Worm (Caenorhabditis elegans) whole organism, L3 larva: ENCODE data around the gene srx-130.

ENCODE experiments used
- R02D3.7 ChIP-seq: fragments of 150-350 bp; optimal IDR thresholded peaks from 2 replicates; lab custom pipeline; 2014; ENCODE audit warnings: missing biosample characterization, missing genetic modification characterization
- ZK546.5 ChIP-seq: sonication (generic microtip); optimal IDR thresholded peaks from 2 replicates; lab custom pipeline; 2017; ENCODE audit warnings: missing biosample characterization, missing genetic modification characterization
- aly-2 ChIP-seq: fragments of 150-350 bp; optimal IDR thresholded peaks from 2 replicates; lab custom pipeline; 2014; ENCODE audit warnings: missing biosample characterization, missing genetic modification characterization
- ama-1 ChIP-seq: fragments of 150-350 bp; optimal IDR thresholded peaks from 2 replicates; lab custom pipeline; 2018
- ceh-28 ChIP-seq: fragments of 150-350 bp; optimal IDR thresholded peaks from 2 replicates; lab custom pipeline; 2014; ENCODE audit warnings: missing biosample characterization, missing genetic modification reagents, missing genetic modification characterization
- ceh-82 ChIP-seq: fragments of 150-350 bp; optimal IDR thresholded peaks from 2 replicates; lab custom pipeline; 2014; ENCODE audit warnings: missing biosample characterization, missing genetic modification characterization
- ceh-9 ChIP-seq: sonication (generic microtip); optimal IDR thresholded peaks from 2 replicates; lab custom pipeline; 2018; ENCODE audit warnings: missing biosample characterization, missing genetic modification characterization
- daf-12 ChIP-seq: fragments of 150-350 bp; optimal IDR thresholded peaks from 2 replicates; lab custom pipeline; 2014; ENCODE audit warnings: missing biosample characterization, missing genetic modification reagents, missing genetic modification characterization
- egl-5 ChIP-seq: fragments of 150-350 bp; optimal IDR thresholded peaks from 2 replicates; lab custom pipeline; 2017; ENCODE audit warnings: missing biosample characterization, missing genetic modification reagents, missing genetic modification characterization, inconsistent platforms
- elt-2 ChIP-seq: sonication (generic microtip); optimal IDR thresholded peaks from 2 replicates; lab custom pipeline; 2016; ENCODE audit warnings: missing genetic modification reagents, mild to moderate bottlenecking, missing genetic modification characterization, missing compliant biosample characterization
- fkh-10 ChIP-seq: sonication (generic microtip); optimal IDR thresholded peaks from 2 replicates; lab custom pipeline; 2017; ENCODE audit warnings: missing biosample characterization, missing genetic modification reagents, missing genetic modification characterization
- fkh-2 ChIP-seq: fragments of 150-350 bp; optimal IDR thresholded peaks from 2 replicates; lab custom pipeline; 2014; ENCODE audit warnings: missing biosample characterization, missing genetic modification reagents, missing genetic modification characterization
- fos-1 ChIP-seq: fragments of 150-350 bp; optimal IDR thresholded peaks from 2 replicates; lab custom pipeline; 2014; ENCODE audit warnings: missing biosample characterization, missing genetic modification characterization
- jun-1 ChIP-seq: fragments of 150-350 bp; optimal IDR thresholded peaks from 2 replicates; lab custom pipeline; 2014; ENCODE audit warnings: missing biosample characterization, missing genetic modification reagents, missing genetic modification characterization
- lin-15B ChIP-seq: fragments of 150-350 bp; optimal IDR thresholded peaks from 2 replicates; lab custom pipeline; 2014; ENCODE audit warnings: missing biosample characterization, missing genetic modification characterization
- lin-39 ChIP-seq: fragments of 150-350 bp; optimal IDR thresholded peaks from 2 replicates; lab custom pipeline; 2018; ENCODE audit warnings: missing biosample characterization, missing genetic modification reagents, missing genetic modification characterization
- lsy-12 ChIP-seq: sonication (generic microtip); optimal IDR thresholded peaks from 2 replicates; lab custom pipeline; 2016; ENCODE audit warnings: mild to moderate bottlenecking, missing genetic modification characterization, missing compliant biosample characterization
- mdl-1 ChIP-seq: fragments of 150-350 bp; optimal IDR thresholded peaks from 2 replicates; lab custom pipeline; 2014; ENCODE audit warnings: missing biosample characterization, missing genetic modification characterization
- mml-1 ChIP-seq: fragments of 150-350 bp; sonication (generic microtip); optimal IDR thresholded peaks from 3 replicates; lab custom pipeline; 2014; ENCODE audit warnings: missing biosample characterization, missing genetic modification characterization
- nfya-1 ChIP-seq: sonication (generic microtip); optimal IDR thresholded peaks from 2 replicates; lab custom pipeline; 2017; ENCODE audit warnings: missing genetic modification characterization, mild to moderate bottlenecking, missing compliant biosample characterization, antibody characterized with exemption, moderate library complexity; ENCODE audit not compliant: insufficient read depth
- nhr-12 ChIP-seq: fragments of 150-350 bp; optimal IDR thresholded peaks from 2 replicates; lab custom pipeline; 2014; ENCODE audit warnings: missing biosample characterization, missing genetic modification characterization
- nhr-23 ChIP-seq: fragments of 150-350 bp; optimal IDR thresholded peaks from 2 replicates; lab custom pipeline; 2014; ENCODE audit warnings: missing biosample characterization, missing genetic modification reagents, missing genetic modification characterization
- nhr-237 ChIP-seq: fragments of 150-350 bp; optimal IDR thresholded peaks from 2 replicates; lab custom pipeline; 2014; ENCODE audit warnings: missing biosample characterization, missing genetic modification characterization
- nhr-25 ChIP-seq: sonication (generic microtip); optimal IDR thresholded peaks from 2 replicates; lab custom pipeline; 2017; ENCODE audit warnings: missing biosample characterization, missing genetic modification characterization
- nhr-28 ChIP-seq: fragments of 150-350 bp; optimal IDR thresholded peaks from 2 replicates; lab custom pipeline; 2014; ENCODE audit warnings: missing biosample characterization, missing genetic modification characterization
- nhr-43 ChIP-seq: sonication (generic microtip); optimal IDR thresholded peaks from 2 replicates; lab custom pipeline; 2016; ENCODE audit warnings: mild to moderate bottlenecking, missing genetic modification characterization, missing compliant biosample characterization; ENCODE audit not compliant: poor library complexity, severe bottlenecking
- nhr-67 ChIP-seq: fragments of 150-350 bp; optimal IDR thresholded peaks from 2 replicates; lab custom pipeline; 2014; ENCODE audit warnings: missing biosample characterization, missing genetic modification characterization
- nhr-76 ChIP-seq: fragments of 150-350 bp; sonication (generic microtip); optimal IDR thresholded peaks from 5 replicates; lab custom pipeline; 2014; ENCODE audit warnings: missing biosample characterization, missing genetic modification characterization
- nhr-77 ChIP-seq: fragments of 150-350 bp; optimal IDR thresholded peaks from 2 replicates; lab custom pipeline; 2014; ENCODE audit warnings: missing biosample characterization, missing genetic modification characterization
- pha-4 ChIP-seq: fragments of 150-350 bp; optimal IDR thresholded peaks from 2 replicates; lab custom pipeline; 2014; ENCODE audit warnings: missing biosample characterization, missing genetic modification reagents, missing genetic modification characterization
- pqm-1 ChIP-seq: fragments of 150-350 bp; optimal IDR thresholded peaks from 2 replicates; lab custom pipeline; 2017; ENCODE audit warnings: missing biosample characterization, missing genetic modification characterization, inconsistent platforms
- skn-1 ChIP-seq: fragments of 150-350 bp; optimal IDR thresholded peaks from 2 replicates; lab custom pipeline; 2014; ENCODE audit warnings: missing biosample characterization, missing genetic modification characterization
- snpc-4 ChIP-seq: fragments of 150-350 bp; optimal IDR thresholded peaks from 2 replicates; lab custom pipeline; 2014; ENCODE audit warnings: missing biosample characterization, missing genetic modification characterization
- tbx-2 ChIP-seq: sonication (generic microtip); optimal IDR thresholded peaks from 2 replicates; lab custom pipeline; 2016; ENCODE audit warnings: mild to moderate bottlenecking, missing genetic modification characterization, missing compliant biosample characterization
- unc-62 ChIP-seq: fragments of 150-350 bp; sonication (generic microtip); optimal IDR thresholded peaks from 4 replicates; lab custom pipeline; 2014; ENCODE audit warnings: missing biosample characterization, missing genetic modification reagents, missing genetic modification characterization
- zag-1 ChIP-seq: fragments of 150-350 bp; optimal IDR thresholded peaks from 2 replicates; lab custom pipeline; 2014; ENCODE audit warnings: missing biosample characterization, missing genetic modification characterization
- ztf-11 ChIP-seq: fragments of 150-350 bp; optimal IDR thresholded peaks from 2 replicates; lab custom pipeline; 2014; ENCODE audit warnings: missing biosample characterization, missing genetic modification characterization
- ztf-4 ChIP-seq: fragments of 150-350 bp; optimal IDR thresholded peaks from 2 replicates; lab custom pipeline; 2014; ENCODE audit warnings: missing biosample characterization, missing genetic modification characterization

The srx-130 gene

DNA sequence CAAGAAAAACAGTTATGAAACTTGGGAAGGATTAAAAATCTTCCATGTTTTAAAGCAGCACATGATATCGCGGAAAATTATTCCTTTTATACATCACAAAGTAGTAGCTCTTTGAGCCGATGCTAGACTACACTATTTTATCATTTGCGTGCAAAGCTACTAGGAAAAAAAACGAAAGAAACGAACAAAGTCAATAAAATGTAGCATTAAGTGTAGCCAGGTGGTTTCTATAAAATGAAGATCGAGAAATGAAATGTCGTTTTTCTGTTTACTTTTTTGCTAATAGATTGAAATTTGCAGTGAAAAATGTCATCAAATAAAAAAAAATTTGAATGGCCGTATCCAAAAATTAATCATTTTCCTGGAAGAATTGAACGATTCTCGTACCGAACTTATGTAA, 29.6 kb downstream of the srx-130 start, which contains the start of gene cpt-5:
Gene cpt-5 (plus strand): TSS at position 301 of the 400 bp plus-strand sequence.
- TF ChIP-seq nhr-23 (tag; lab: Kevin White, UChicago) (no peak), daf-12 (no peak), nhr-76 (tag; lab: Kevin White, UChicago) (no peak), elt-2 (no peak), ZK546.5 (tag; lab: Kevin White, UChicago) (no peak), nhr-237 (tag; lab: Kevin White, UChicago) (no peak), nhr-28 (tag; lab: Kevin White, UChicago) (no peak), skn-1 (tag; lab: Kevin White, UChicago) (no peak), lin-15B (tag; lab: Kevin White, UChicago) (no peak), mml-1 (no peak), fkh-10 (GFP tag; lab: Kevin White, UChicago) (no peak), nfya-1 (no peak), mdl-1 (no peak), nhr-67 (tag; lab: Kevin White, UChicago) (no peak), zag-1 (no peak), aly-2 (no peak)

DNA sequence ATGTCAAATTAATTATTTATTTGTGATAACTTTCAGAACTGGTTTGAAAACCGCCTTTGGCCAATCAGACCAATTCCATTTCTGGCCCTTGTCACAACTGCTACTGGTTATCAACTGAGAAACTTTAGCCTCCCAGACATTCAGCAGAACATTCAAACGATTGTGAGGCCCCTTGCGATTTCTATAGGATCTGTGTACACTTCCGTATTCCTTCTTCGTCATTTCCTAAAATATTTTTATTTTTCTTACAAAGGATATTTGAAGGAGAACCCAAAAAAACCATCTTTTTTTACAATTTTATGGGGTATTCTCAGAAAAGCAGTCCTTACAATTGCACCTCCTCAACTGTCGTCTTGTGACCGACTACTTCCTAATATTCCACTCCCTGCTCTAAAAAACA, 30.1 kb downstream of the srx-130 start:
- TF ChIP-seq jun-1 (tag; lab: Kevin White, UChicago) = no peak
- no peak for TF ChIP-seq nhr-77 (tag; lab: Kevin White, UChicago)
- TF ChIP-seq nhr-43 (tag; lab: Kevin White, UChicago) = no peak
- TF ChIP-seq ceh-28 = no peak
- no peak for TF ChIP-seq ama-1
- TF ChIP-seq fkh-10 (GFP tag; lab: Kevin White, UChicago) = no peak
- no peak for TF ChIP-seq ZK546.5 (tag; lab: Kevin White, UChicago)
- TF ChIP-seq tbx-2 (tag; lab: Kevin White, UChicago) = no peak
- TF ChIP-seq, all 47 proteins: peak for 0

DNA sequence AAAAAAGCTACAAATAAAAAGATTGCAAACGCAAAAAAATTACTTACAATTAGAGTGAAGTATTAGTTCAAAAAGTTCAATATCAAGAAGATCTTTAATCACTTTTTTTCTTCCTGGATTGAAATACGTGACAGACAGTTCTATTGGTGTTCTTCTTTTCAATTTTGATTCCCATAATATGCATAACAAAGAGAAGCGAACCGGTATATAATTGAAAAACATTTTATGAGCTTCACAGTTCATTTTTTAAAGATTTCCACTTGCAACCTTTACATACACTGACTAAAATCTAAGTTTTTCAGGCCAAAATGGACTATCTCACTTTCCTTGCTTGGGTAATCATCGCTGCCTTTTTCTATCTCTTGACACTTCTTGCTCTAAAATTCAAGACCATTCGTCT, 33.3 kb downstream of the srx-130 start, which contains the start of gene T22G5.1:
Gene T22G5.1 (plus strand): TSS at position 301 of the 400 bp plus-strand sequence.
- TF ChIP-seq ceh-82 = no peak
- no peak for TF ChIP-seq nhr-28 (tag; lab: Kevin White, UChicago)
- TF ChIP-seq fkh-2 (tag; lab: Kevin White, UChicago) = no peak
- TF ChIP-seq nhr-43 (tag; lab: Kevin White, UChicago) = no peak
- no peak for TF ChIP-seq nfya-1
- TF ChIP-seq lsy-12 (tag; lab: Kevin White, UChicago) = no peak
- no peak for TF ChIP-seq unc-62
- TF ChIP-seq nhr-12 (tag; lab: Kevin White, UChicago) = no peak
- TF ChIP-seq nhr-25 (tag; lab: Kevin White, UChicago) = no peak
- no peak for TF ChIP-seq lin-39 (tag; lab: Kevin White, UChicago)
- TF ChIP-seq nhr-237 (tag; lab: Kevin White, UChicago) = no peak
- no peak for TF ChIP-seq ztf-11 (tag; lab: Kevin White, UChicago)
- no peak for TF ChIP-seq ztf-4
- TF ChIP-seq jun-1 (tag; lab: Kevin White, UChicago) = no peak
- TF ChIP-seq pha-4 = no peak

DNA sequence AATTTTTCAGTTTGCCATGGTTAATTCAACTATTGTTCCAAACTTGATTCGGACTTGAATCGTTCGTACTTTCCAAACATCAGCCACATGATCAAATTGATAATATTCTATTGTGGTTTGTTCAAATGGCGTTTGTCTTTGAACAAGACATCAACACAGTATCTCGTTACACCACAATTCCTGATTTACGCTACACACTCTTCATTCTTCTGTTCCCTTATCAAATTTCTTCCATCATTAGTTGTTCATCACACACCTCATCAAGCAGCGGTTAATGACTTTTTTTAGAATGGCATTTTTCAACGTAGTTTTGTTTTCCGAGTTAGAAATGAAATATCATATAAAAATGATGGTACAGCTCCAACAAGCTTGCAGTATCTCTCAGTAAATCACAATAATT, 35.0 kb downstream of the srx-130 start:
- TF ChIP-seq mdl-1 (no peak), pqm-1 (tag; lab: Kevin White, UChicago) (peak; percentile 93), nhr-23 (tag; lab: Kevin White, UChicago) (no peak), snpc-4 (tag; lab: Kevin White, UChicago) (no peak), jun-1 (tag; lab: Kevin White, UChicago) (peak; percentile 11), nhr-237 (tag; lab: Kevin White, UChicago) (no peak), fos-1 (tag; lab: Kevin White, UChicago) (no peak), ZK546.5 (tag; lab: Kevin White, UChicago) (no peak), ceh-9 (tag; lab: Kevin White, UChicago) (no peak), R02D3.7 (tag; lab: Kevin White, UChicago) (no peak), elt-2 (peak; percentile 86), lin-15B (tag; lab: Kevin White, UChicago) (peak; percentile 14), egl-5 (tag; lab: Kevin White, UChicago) (no peak), aly-2 (no peak), nhr-28 (tag; lab: Kevin White, UChicago) (no peak)
- TF ChIP-seq, all 47 proteins: peak for 4
